Worm (Caenorhabditis elegans) whole organism, L3 larva: ENCODE measurements around the gene mksr-2.

Experiments
- R02D3.7 ChIP-seq: fragments of 150-350 bp; optimal IDR thresholded peaks from 2 replicates; lab custom pipeline; 2014; ENCODE audit warnings: missing biosample characterization, missing genetic modification characterization
- ZK546.5 ChIP-seq: sonication (generic microtip); optimal IDR thresholded peaks from 2 replicates; lab custom pipeline; 2017; ENCODE audit warnings: missing biosample characterization, missing genetic modification characterization
- aly-2 ChIP-seq: fragments of 150-350 bp; optimal IDR thresholded peaks from 2 replicates; lab custom pipeline; 2014; ENCODE audit warnings: missing biosample characterization, missing genetic modification characterization
- ama-1 ChIP-seq: fragments of 150-350 bp; optimal IDR thresholded peaks from 2 replicates; lab custom pipeline; 2018
- ceh-16 ChIP-seq: sonication (generic microtip); optimal IDR thresholded peaks from 2 replicates; lab custom pipeline; 2017; ENCODE audit warnings: missing biosample characterization, missing genetic modification characterization
- ceh-28 ChIP-seq: fragments of 150-350 bp; optimal IDR thresholded peaks from 2 replicates; lab custom pipeline; 2014; ENCODE audit warnings: missing biosample characterization, missing genetic modification reagents, missing genetic modification characterization
- ceh-82 ChIP-seq: fragments of 150-350 bp; optimal IDR thresholded peaks from 2 replicates; lab custom pipeline; 2014; ENCODE audit warnings: missing biosample characterization, missing genetic modification characterization
- ceh-9 ChIP-seq: sonication (generic microtip); optimal IDR thresholded peaks from 2 replicates; lab custom pipeline; 2018; ENCODE audit warnings: missing biosample characterization, missing genetic modification characterization
- daf-12 ChIP-seq: fragments of 150-350 bp; optimal IDR thresholded peaks from 2 replicates; lab custom pipeline; 2014; ENCODE audit warnings: missing biosample characterization, missing genetic modification reagents, missing genetic modification characterization
- egl-27 ChIP-seq: sonication (generic microtip); optimal IDR thresholded peaks from 4 replicates; lab custom pipeline; 2017; ENCODE audit warnings: missing biosample characterization, missing genetic modification reagents, missing genetic modification characterization
- egl-5 ChIP-seq: fragments of 150-350 bp; optimal IDR thresholded peaks from 2 replicates; lab custom pipeline; 2017; ENCODE audit warnings: missing biosample characterization, missing genetic modification reagents, missing genetic modification characterization, inconsistent platforms
- elt-1 ChIP-seq: fragments of 150-350 bp; optimal IDR thresholded peaks from 2 replicates; lab custom pipeline; 2014; ENCODE audit warnings: missing biosample characterization, missing genetic modification characterization
- elt-2 ChIP-seq: sonication (generic microtip); optimal IDR thresholded peaks from 2 replicates; lab custom pipeline; 2016; ENCODE audit warnings: missing genetic modification reagents, mild to moderate bottlenecking, missing genetic modification characterization, missing compliant biosample characterization
- elt-3 ChIP-seq, 3 experiments: fragments of 150-350 bp in 1 of 3; sonication (generic microtip) in 2 of 3; optimal IDR thresholded peaks; 2 replicates in 2 of 3; 4 replicates in 1 of 3; lab custom pipeline; 2014 to 2017; ENCODE audit warnings: missing biosample characterization in 3 of 3, missing genetic modification characterization in 3 of 3
- eor-1 ChIP-seq, 2 experiments: fragments of 150-350 bp; optimal IDR thresholded peaks; 2 replicates each; lab custom pipeline; 2014 to 2018; ENCODE audit warnings: missing biosample characterization in 2 of 2, missing genetic modification characterization in 2 of 2
- fkh-10 ChIP-seq: sonication (generic microtip); optimal IDR thresholded peaks from 2 replicates; lab custom pipeline; 2017; ENCODE audit warnings: missing biosample characterization, missing genetic modification reagents, missing genetic modification characterization
- fkh-2 ChIP-seq: fragments of 150-350 bp; optimal IDR thresholded peaks from 2 replicates; lab custom pipeline; 2014; ENCODE audit warnings: missing biosample characterization, missing genetic modification reagents, missing genetic modification characterization
- fos-1 ChIP-seq: fragments of 150-350 bp; optimal IDR thresholded peaks from 2 replicates; lab custom pipeline; 2014; ENCODE audit warnings: missing biosample characterization, missing genetic modification characterization
- hmg-11 ChIP-seq: sonication (generic microtip); optimal IDR thresholded peaks from 2 replicates; lab custom pipeline; 2016; ENCODE audit warnings: missing genetic modification characterization, missing compliant biosample characterization
- jun-1 ChIP-seq: fragments of 150-350 bp; optimal IDR thresholded peaks from 2 replicates; lab custom pipeline; 2014; ENCODE audit warnings: missing biosample characterization, missing genetic modification reagents, missing genetic modification characterization
- lin-15B ChIP-seq: fragments of 150-350 bp; optimal IDR thresholded peaks from 2 replicates; lab custom pipeline; 2014; ENCODE audit warnings: missing biosample characterization, missing genetic modification characterization
- lin-39 ChIP-seq: fragments of 150-350 bp; optimal IDR thresholded peaks from 2 replicates; lab custom pipeline; 2018; ENCODE audit warnings: missing biosample characterization, missing genetic modification reagents, missing genetic modification characterization
- lsy-12 ChIP-seq: sonication (generic microtip); optimal IDR thresholded peaks from 2 replicates; lab custom pipeline; 2016; ENCODE audit warnings: mild to moderate bottlenecking, missing genetic modification characterization, missing compliant biosample characterization
- mdl-1 ChIP-seq: fragments of 150-350 bp; optimal IDR thresholded peaks from 2 replicates; lab custom pipeline; 2014; ENCODE audit warnings: missing biosample characterization, missing genetic modification characterization
- mml-1 ChIP-seq: fragments of 150-350 bp; sonication (generic microtip); optimal IDR thresholded peaks from 3 replicates; lab custom pipeline; 2014; ENCODE audit warnings: missing biosample characterization, missing genetic modification characterization
- nfya-1 ChIP-seq: sonication (generic microtip); optimal IDR thresholded peaks from 2 replicates; lab custom pipeline; 2017; ENCODE audit warnings: missing genetic modification characterization, mild to moderate bottlenecking, missing compliant biosample characterization, antibody characterized with exemption, moderate library complexity; ENCODE audit not compliant: insufficient read depth
- nhr-11 ChIP-seq: fragments of 150-350 bp; optimal IDR thresholded peaks from 2 replicates; lab custom pipeline; 2014; ENCODE audit warnings: missing biosample characterization, missing genetic modification characterization
- nhr-12 ChIP-seq: fragments of 150-350 bp; optimal IDR thresholded peaks from 2 replicates; lab custom pipeline; 2014; ENCODE audit warnings: missing biosample characterization, missing genetic modification characterization
- nhr-23 ChIP-seq: fragments of 150-350 bp; optimal IDR thresholded peaks from 2 replicates; lab custom pipeline; 2014; ENCODE audit warnings: missing biosample characterization, missing genetic modification reagents, missing genetic modification characterization
- nhr-237 ChIP-seq: fragments of 150-350 bp; optimal IDR thresholded peaks from 2 replicates; lab custom pipeline; 2014; ENCODE audit warnings: missing biosample characterization, missing genetic modification characterization
- nhr-25 ChIP-seq: sonication (generic microtip); optimal IDR thresholded peaks from 2 replicates; lab custom pipeline; 2017; ENCODE audit warnings: missing biosample characterization, missing genetic modification characterization
- nhr-28 ChIP-seq: fragments of 150-350 bp; optimal IDR thresholded peaks from 2 replicates; lab custom pipeline; 2014; ENCODE audit warnings: missing biosample characterization, missing genetic modification characterization
- nhr-43 ChIP-seq: sonication (generic microtip); optimal IDR thresholded peaks from 2 replicates; lab custom pipeline; 2016; ENCODE audit warnings: mild to moderate bottlenecking, missing genetic modification characterization, missing compliant biosample characterization; ENCODE audit not compliant: poor library complexity, severe bottlenecking
- nhr-67 ChIP-seq: fragments of 150-350 bp; optimal IDR thresholded peaks from 2 replicates; lab custom pipeline; 2014; ENCODE audit warnings: missing biosample characterization, missing genetic modification characterization
- nhr-76 ChIP-seq: fragments of 150-350 bp; sonication (generic microtip); optimal IDR thresholded peaks from 5 replicates; lab custom pipeline; 2014; ENCODE audit warnings: missing biosample characterization, missing genetic modification characterization
- nhr-77 ChIP-seq: fragments of 150-350 bp; optimal IDR thresholded peaks from 2 replicates; lab custom pipeline; 2014; ENCODE audit warnings: missing biosample characterization, missing genetic modification characterization
- pha-4 ChIP-seq: fragments of 150-350 bp; optimal IDR thresholded peaks from 2 replicates; lab custom pipeline; 2014; ENCODE audit warnings: missing biosample characterization, missing genetic modification reagents, missing genetic modification characterization
- pqm-1 ChIP-seq: fragments of 150-350 bp; optimal IDR thresholded peaks from 2 replicates; lab custom pipeline; 2017; ENCODE audit warnings: missing biosample characterization, missing genetic modification characterization, inconsistent platforms
- sea-2 ChIP-seq: fragments of 150-350 bp; sonication (generic microtip); optimal IDR thresholded peaks from 4 replicates; lab custom pipeline; 2014; ENCODE audit warnings: missing biosample characterization, missing genetic modification reagents, missing genetic modification characterization
- skn-1 ChIP-seq: fragments of 150-350 bp; optimal IDR thresholded peaks from 2 replicates; lab custom pipeline; 2014; ENCODE audit warnings: missing biosample characterization, missing genetic modification characterization
- snpc-4 ChIP-seq: fragments of 150-350 bp; optimal IDR thresholded peaks from 2 replicates; lab custom pipeline; 2014; ENCODE audit warnings: missing biosample characterization, missing genetic modification characterization
- tbx-2 ChIP-seq: sonication (generic microtip); optimal IDR thresholded peaks from 2 replicates; lab custom pipeline; 2016; ENCODE audit warnings: mild to moderate bottlenecking, missing genetic modification characterization, missing compliant biosample characterization
- unc-39 ChIP-seq: sonication (generic microtip); optimal IDR thresholded peaks from 4 replicates; lab custom pipeline; 2017; ENCODE audit warnings: missing biosample characterization, missing genetic modification characterization
- unc-62 ChIP-seq: fragments of 150-350 bp; sonication (generic microtip); optimal IDR thresholded peaks from 4 replicates; lab custom pipeline; 2014; ENCODE audit warnings: missing biosample characterization, missing genetic modification reagents, missing genetic modification characterization
- zag-1 ChIP-seq: fragments of 150-350 bp; optimal IDR thresholded peaks from 2 replicates; lab custom pipeline; 2014; ENCODE audit warnings: missing biosample characterization, missing genetic modification characterization
- ztf-11 ChIP-seq: fragments of 150-350 bp; optimal IDR thresholded peaks from 2 replicates; lab custom pipeline; 2014; ENCODE audit warnings: missing biosample characterization, missing genetic modification characterization
- ztf-4 ChIP-seq: fragments of 150-350 bp; optimal IDR thresholded peaks from 2 replicates; lab custom pipeline; 2014; ENCODE audit warnings: missing biosample characterization, missing genetic modification characterization

Gene mksr-2

ce11 chrIV:2306447-2306846, at the start of gene mksr-2:
TSS of gene mksr-2 (minus strand) at chrIV:2306547.
- TF ChIP-seq lin-15B (tag; lab: Kevin White, UChicago), result no peak
- no peak for TF ChIP-seq elt-2 (tag; lab: Kevin White, UChicago)
- no peak for TF ChIP-seq elt-3 (tag; optimal IDR thresholded peaks at IDR 0.05; lab: Kevin White, UChicago)
- no peak for TF ChIP-seq nfya-1 (tag; lab: Kevin White, UChicago)
- TF ChIP-seq nhr-11, result no peak
- no peak for TF ChIP-seq skn-1 (tag; lab: Kevin White, UChicago)
- TF ChIP-seq jun-1 (tag; lab: Kevin White, UChicago), result no peak
- TF ChIP-seq ztf-4 (tag; lab: Kevin White, UChicago), result no peak
- TF ChIP-seq hmg-11 (tag; lab: Kevin White, UChicago), result no peak
- no peak for TF ChIP-seq zag-1
- TF ChIP-seq unc-62 (GFP tag; lab: Kevin White, UChicago), result no peak
- no peak for TF ChIP-seq ceh-82 (tag; lab: Kevin White, UChicago)
- TF ChIP-seq nhr-25, result no peak
- no peak for TF ChIP-seq fkh-10
- TF ChIP-seq fos-1 (tag; lab: Kevin White, UChicago), result no peak
- TF ChIP-seq elt-1 (tag; lab: Kevin White, UChicago), result no peak
- TF ChIP-seq nhr-76 (tag; lab: Kevin White, UChicago), result no peak
- TF ChIP-seq egl-5, result no peak
- TF ChIP-seq eor-1 (tag; optimal IDR thresholded peaks at IDR 0.05; lab: Kevin White, UChicago), result no peak
- TF ChIP-seq lin-39 (tag; lab: Kevin White, UChicago), result no peak

- no peak for TF ChIP-seq nhr-11
- no peak for TF ChIP-seq ztf-4 (tag; lab: Kevin White, UChicago)
- TF ChIP-seq eor-1 (tag; optimal IDR thresholded peaks at IDR 0.05; lab: Kevin White, UChicago), result peak in 1 of 2 experiments; percentile 41
- TF ChIP-seq R02D3.7 (tag; lab: Kevin White, UChicago), result peak; percentile 21
- no peak for TF ChIP-seq lsy-12 (tag; lab: Kevin White, UChicago)
- TF ChIP-seq egl-27 (tag; lab: Kevin White, UChicago), result no peak
- no peak for TF ChIP-seq unc-39 (tag; lab: Kevin White, UChicago)
- no peak for TF ChIP-seq nhr-25
- no peak for TF ChIP-seq elt-1 (tag; lab: Kevin White, UChicago)
- no peak for TF ChIP-seq nhr-28 (tag; lab: Kevin White, UChicago)
- no peak for TF ChIP-seq fos-1 (tag; lab: Kevin White, UChicago)
- TF ChIP-seq jun-1 (tag; lab: Kevin White, UChicago), result no peak
- no peak for TF ChIP-seq tbx-2 (tag; lab: Kevin White, UChicago)
- TF ChIP-seq ceh-82 (tag; lab: Kevin White, UChicago), result no peak
- no peak for TF ChIP-seq nhr-67
- TF ChIP-seq nhr-237, result no peak
- peak; percentile 76 for TF ChIP-seq pha-4
- TF ChIP-seq daf-12, result no peak
- TF ChIP-seq lin-15B (tag; lab: Kevin White, UChicago), result peak; percentile 74
- TF ChIP-seq nhr-12 (tag; lab: Kevin White, UChicago), result no peak
- no peak for TF ChIP-seq elt-3 (tag; optimal IDR thresholded peaks at IDR 0.05; lab: Kevin White, UChicago)
- no peak for TF ChIP-seq ztf-11
- no peak for TF ChIP-seq ZK546.5
- TF ChIP-seq snpc-4 (tag; lab: Kevin White, UChicago), result peak; percentile 16
- TF ChIP-seq elt-2 (tag; lab: Kevin White, UChicago), result no peak
- no peak for TF ChIP-seq ama-1 (lab: Kevin White, UChicago)
- no peak for TF ChIP-seq nhr-77
- no peak for TF ChIP-seq nhr-43 (tag; lab: Kevin White, UChicago)
- no peak for TF ChIP-seq ceh-28
- no peak for TF ChIP-seq mml-1 (tag; lab: Kevin White, UChicago)
- no peak for TF ChIP-seq fkh-10
- TF ChIP-seq ceh-9 (tag; lab: Kevin White, UChicago), result no peak
- no peak for TF ChIP-seq zag-1
- no peak for TF ChIP-seq pqm-1 (tag; lab: Kevin White, UChicago)
- TF ChIP-seq egl-5, result no peak
- TF ChIP-seq aly-2, result no peak
- TF ChIP-seq nhr-76 (tag; lab: Kevin White, UChicago), result no peak
- no peak for TF ChIP-seq unc-62 (GFP tag; lab: Kevin White, UChicago)
- peak; percentile 39 for TF ChIP-seq nhr-23 (tag; lab: Kevin White, UChicago)
- TF ChIP-seq lin-39 (tag; lab: Kevin White, UChicago), result no peak
- TF ChIP-seq hmg-11 (tag; lab: Kevin White, UChicago), result peak; percentile 36
- peak; percentile 53 for TF ChIP-seq nfya-1 (tag; lab: Kevin White, UChicago)
- TF ChIP-seq skn-1 (tag; lab: Kevin White, UChicago), result no peak
- no peak for TF ChIP-seq sea-2 (GFP tag; lab: Kevin White, UChicago)
- no peak for TF ChIP-seq ceh-16
- TF ChIP-seq mdl-1 (tag; lab: Kevin White, UChicago), result no peak
- TF ChIP-seq fkh-2, result no peak
Observed at ce11 chrIV:2348862-2349321, 42.5 kb upstream of the mksr-2 start, which contains the start of the genes ppgn-1 and tftc-1. TSS of gene ppgn-1 (minus strand) at chrIV:2348912. TSS of gene tftc-1 (plus strand) at chrIV:2349271.
